Fruit fly (Drosophila melanogaster) whole organism, embryonic: ENCODE measurements around the gene CG13086.

Source experiments
- ATbp ChIP-seq: fragments of 200-800 bp; sonication (Bioruptor generic); optimal IDR thresholded peaks from 2 replicates; lab custom pipeline; 2017; ENCODE audit warnings: missing biosample characterization, mild to moderate bottlenecking, missing genetic modification characterization, missing genetic modification reagents
- CG12942 ChIP-seq: fragments of 200-800 bp; sonication (Bioruptor generic); optimal IDR thresholded peaks from 3 replicates; lab custom pipeline; 2016; ENCODE audit warnings: missing biosample characterization, missing genetic modification characterization
- CG13424 ChIP-seq: fragments of 200-800 bp; sonication (Bioruptor generic); optimal IDR thresholded peaks from 2 replicates; lab custom pipeline; 2019; ENCODE audit warnings: missing biosample characterization, mild to moderate bottlenecking, missing genetic modification characterization, moderate library complexity
- CG1603 ChIP-seq: fragments of 200-800 bp; sonication (Bioruptor generic); optimal IDR thresholded peaks from 2 replicates; lab custom pipeline; 2019; ENCODE audit warnings: missing biosample characterization, mild to moderate bottlenecking, missing genetic modification characterization, moderate library complexity
- CG16863 ChIP-seq: fragments of 200-800 bp; sonication (Bioruptor generic); optimal IDR thresholded peaks from 3 replicates; lab custom pipeline; 2016; ENCODE audit warnings: missing biosample characterization, missing genetic modification characterization
- CG17802 ChIP-seq: fragments of 200-800 bp; sonication (Bioruptor generic); optimal IDR thresholded peaks from 2 replicates; lab custom pipeline; 2018; ENCODE audit warnings: missing biosample characterization, mild to moderate bottlenecking, missing genetic modification characterization, moderate library complexity
- CG1832 ChIP-seq: fragments of 200-800 bp; sonication (Bioruptor generic); optimal IDR thresholded peaks from 2 replicates; lab custom pipeline; 2017; ENCODE audit warnings: missing biosample characterization, mild to moderate bottlenecking, missing genetic modification characterization, inconsistent platforms
- CG2116 ChIP-seq: fragments of 200-800 bp; sonication (Bioruptor generic); optimal IDR thresholded peaks from 3 replicates; lab custom pipeline; 2018; ENCODE audit warnings: missing biosample characterization, mild to moderate bottlenecking, missing genetic modification characterization
- CG2712 ChIP-seq: fragments of 200-800 bp; optimal IDR thresholded peaks from 3 replicates; lab custom pipeline; 2019; ENCODE audit warnings: missing biosample characterization, mild to moderate bottlenecking, missing genetic modification characterization, moderate library complexity
- CG3065 ChIP-seq: fragments of 200-800 bp; sonication (Bioruptor generic); optimal IDR thresholded peaks from 2 replicates; lab custom pipeline; 2016; ENCODE audit warnings: missing biosample characterization, missing genetic modification characterization
- CG31388 ChIP-seq: fragments of 200-800 bp; sonication (Bioruptor generic); optimal IDR thresholded peaks from 2 replicates; lab custom pipeline; 2016; ENCODE audit warnings: missing biosample characterization, missing genetic modification characterization
- CG3281 ChIP-seq: fragments of 200-800 bp; sonication (Bioruptor generic); optimal IDR thresholded peaks from 3 replicates; lab custom pipeline; 2017; ENCODE audit warnings: missing biosample characterization, mild to moderate bottlenecking, missing genetic modification characterization
- CG3407 ChIP-seq: fragments of 200-800 bp; sonication (Bioruptor generic); optimal IDR thresholded peaks from 2 replicates; lab custom pipeline; 2018; ENCODE audit warnings: missing biosample characterization, mild to moderate bottlenecking, missing genetic modification characterization
- CG34224 ChIP-seq: fragments of 200-800 bp; sonication (Bioruptor generic); IDR thresholded peaks from 3 replicates; pipeline ENCODE4 v1.3.6; 2022; ENCODE audit warnings: missing biosample characterization, missing genetic modification characterization; ENCODE audit not compliant: partially characterized antibody
- CG3847 ChIP-seq: fragments of 200-800 bp; sonication (Bioruptor generic); IDR thresholded peaks from 2 replicates; pipeline ENCODE4 v1.3.6; 2022; ENCODE audit warnings: missing biosample characterization, missing genetic modification characterization
- CG4282 ChIP-seq: fragments of 200-800 bp; sonication (Bioruptor generic); optimal IDR thresholded peaks from 2 replicates; lab custom pipeline; 2016; ENCODE audit warnings: missing biosample characterization, missing genetic modification characterization
- CG4707 ChIP-seq: fragments of 200-800 bp; sonication (Bioruptor generic); optimal IDR thresholded peaks from 2 replicates; lab custom pipeline; 2018; ENCODE audit warnings: missing biosample characterization, mild to moderate bottlenecking, missing genetic modification characterization, moderate library complexity
- CG4730 ChIP-seq: fragments of 200-800 bp; sonication (Bioruptor generic); IDR thresholded peaks from 2 replicates; pipeline ENCODE4 v1.3.6; 2022; ENCODE audit warnings: missing biosample characterization, missing genetic modification characterization
- CG6813 ChIP-seq: fragments of 200-800 bp; sonication (Bioruptor generic); optimal IDR thresholded peaks from 2 replicates; lab custom pipeline; 2017; ENCODE audit warnings: missing biosample characterization, missing genetic modification characterization, mild to moderate bottlenecking, moderate library complexity, missing genetic modification reagents
- CG6854 ChIP-seq: fragments of 200-800 bp; sonication (Bioruptor generic); optimal IDR thresholded peaks from 3 replicates; lab custom pipeline; 2017; ENCODE audit warnings: missing biosample characterization, mild to moderate bottlenecking, missing genetic modification characterization
- CG7745 ChIP-seq: fragments of 200-800 bp; sonication (Bioruptor generic); optimal IDR thresholded peaks from 2 replicates; lab custom pipeline; 2018; ENCODE audit warnings: missing biosample characterization, mild to moderate bottlenecking, missing genetic modification characterization, moderate library complexity
- CG7963 ChIP-seq: fragments of 200-800 bp; sonication (Bioruptor generic); IDR thresholded peaks from 3 replicates; pipeline ENCODE4 v1.3.6; 2022; ENCODE audit warnings: missing biosample characterization, missing genetic modification characterization; ENCODE audit not compliant: partially characterized antibody
- CG7987 ChIP-seq: fragments of 200-800 bp; sonication (Bioruptor generic); optimal IDR thresholded peaks from 2 replicates; lab custom pipeline; 2018; ENCODE audit warnings: missing biosample characterization, mild to moderate bottlenecking, missing genetic modification characterization, moderate library complexity
- CG8089 ChIP-seq: fragments of 200-800 bp; sonication (Bioruptor generic); optimal IDR thresholded peaks from 3 replicates; lab custom pipeline; 2016; ENCODE audit warnings: missing biosample characterization, missing genetic modification characterization
- CG9215 ChIP-seq: fragments of 200-800 bp; sonication (Bioruptor generic); IDR thresholded peaks from 2 replicates; pipeline ENCODE4 v1.3.6; 2022; ENCODE audit warnings: missing biosample characterization, missing genetic modification characterization
- CG9797 ChIP-seq: fragments of 200-800 bp; sonication (Bioruptor generic); optimal IDR thresholded peaks from 3 replicates; lab custom pipeline; 2018; ENCODE audit warnings: missing biosample characterization, mild to moderate bottlenecking, missing genetic modification characterization
- CTCF ChIP-seq: fragments of 200-800 bp; sonication (Bioruptor generic); optimal IDR thresholded peaks from 2 replicates; lab custom pipeline; 2017; ENCODE audit warnings: missing biosample characterization, mild to moderate bottlenecking, missing genetic modification characterization, moderate library complexity
- D19B ChIP-seq: fragments of 200-800 bp; sonication (Bioruptor generic); optimal IDR thresholded peaks from 2 replicates; lab custom pipeline; 2017; ENCODE audit warnings: missing biosample characterization, mild to moderate bottlenecking, missing genetic modification characterization
- Dp ChIP-seq: fragments of 200-800 bp; sonication (Bioruptor generic); optimal IDR thresholded peaks from 2 replicates; lab custom pipeline; 2018; ENCODE audit warnings: missing biosample characterization, mild to moderate bottlenecking, missing genetic modification characterization, moderate library complexity
- Fer3 ChIP-seq: fragments of 200-800 bp; sonication (Bioruptor generic); optimal IDR thresholded peaks from 2 replicates; lab custom pipeline; 2018; ENCODE audit warnings: missing biosample characterization, mild to moderate bottlenecking, missing genetic modification characterization, moderate library complexity
- GATAe ChIP-seq: fragments of 200-800 bp; sonication (Bioruptor generic); conservative IDR thresholded peaks from 2 replicates; pipeline ENCODE4 v1.3.6; 2022; ENCODE audit warnings: missing biosample characterization, missing genetic modification characterization
- HLH4C ChIP-seq: fragments of 200-800 bp; sonication (Bioruptor generic); IDR thresholded peaks from 3 replicates; pipeline ENCODE4 v1.3.6; 2022; ENCODE audit warnings: missing biosample characterization, missing genetic modification characterization; ENCODE audit not compliant: partially characterized antibody
- Hr51 ChIP-seq, 2 experiments: fragments of 200-800 bp; sonication (Bioruptor generic); optimal IDR thresholded peaks; 2 replicates in 1 of 2; 3 replicates in 1 of 2; lab custom pipeline; 2016 to 2018; ENCODE audit warnings: missing biosample characterization in 2 of 2, missing genetic modification characterization in 2 of 2, mild to moderate bottlenecking in 1 of 2, moderate library complexity in 1 of 2
- Kr ChIP-seq: fragments of 200-800 bp; sonication (Bioruptor generic); optimal IDR thresholded peaks from 2 replicates; lab custom pipeline; 2017; ENCODE audit warnings: missing biosample characterization, mild to moderate bottlenecking, missing genetic modification characterization
- MTF-1 ChIP-seq: fragments of 200-800 bp; sonication (Bioruptor generic); optimal IDR thresholded peaks from 2 replicates; lab custom pipeline; 2018; ENCODE audit warnings: missing biosample characterization, mild to moderate bottlenecking, missing genetic modification characterization, borderline replicate concordance
- NK7.1 ChIP-seq: fragments of 200-800 bp; sonication (Bioruptor generic); optimal IDR thresholded peaks from 3 replicates; lab custom pipeline; 2016; ENCODE audit warnings: missing biosample characterization, missing genetic modification characterization
- Rfx ChIP-seq: fragments of 200-800 bp; sonication (Bioruptor generic); IDR thresholded peaks from 2 replicates; pipeline ENCODE4 v1.3.6; 2022; ENCODE audit warnings: missing biosample characterization, missing genetic modification characterization
- Trl ChIP-seq, 3 experiments: fragments of >200 bp in 2 of 3; fragments of 200-800 bp in 1 of 3; sonication (Bioruptor generic) in 1 of 3; optimal IDR thresholded peaks; 2 replicates in 1 of 3; 3 replicates in 2 of 3; lab custom pipeline; 2016 to 2017; ENCODE audit warnings: missing biosample characterization in 1 of 3, missing genetic modification characterization in 1 of 3
- ab ChIP-seq: fragments of 200-800 bp; sonication (Bioruptor generic); optimal IDR thresholded peaks from 2 replicates; lab custom pipeline; 2016; ENCODE audit warnings: missing biosample characterization, missing genetic modification characterization
- ac ChIP-seq: fragments of 200-800 bp; sonication (Bioruptor generic); optimal IDR thresholded peaks from 3 replicates; lab custom pipeline; 2017; ENCODE audit warnings: missing biosample characterization, mild to moderate bottlenecking, missing genetic modification characterization
- bab2 ChIP-seq: fragments of 200-800 bp; sonication (Bioruptor generic); optimal IDR thresholded peaks from 2 replicates; lab custom pipeline; 2016; ENCODE audit warnings: missing biosample characterization, missing genetic modification characterization
- bsh ChIP-seq, 2 experiments: fragments of 200-800 bp; sonication (Bioruptor generic); optimal IDR thresholded peaks; 2 replicates each; lab custom pipeline; 2017 to 2018; ENCODE audit warnings: mild to moderate bottlenecking in 2 of 2, missing biosample characterization in 2 of 2, missing genetic modification characterization in 2 of 2, moderate library complexity in 1 of 2
- gcm ChIP-seq: fragments of 200-800 bp; sonication (Bioruptor generic); optimal IDR thresholded peaks from 2 replicates; lab custom pipeline; 2019; ENCODE audit warnings: missing biosample characterization, mild to moderate bottlenecking, missing genetic modification characterization, moderate library complexity
- gem ChIP-seq: fragments of 200-800 bp; sonication (Bioruptor generic); optimal IDR thresholded peaks from 2 replicates; lab custom pipeline; 2019; ENCODE audit warnings: missing biosample characterization, mild to moderate bottlenecking, missing genetic modification characterization, moderate library complexity
- gsb-n ChIP-seq: fragments of 200-800 bp; sonication (Bioruptor generic); optimal IDR thresholded peaks from 3 replicates; lab custom pipeline; 2018; ENCODE audit warnings: missing biosample characterization, mild to moderate bottlenecking, missing genetic modification characterization
- hkb ChIP-seq, 2 experiments: fragments of 200-800 bp in 1 of 2; fragments of >200 bp in 1 of 2; sonication (Bioruptor generic) in 1 of 2; IDR thresholded peaks in 1 of 2; optimal IDR thresholded peaks in 1 of 2; 2 replicates each; pipeline versions ENCODE4 v1.3.6 to Lab custom; 2017 to 2022; ENCODE audit warnings: missing biosample characterization in 1 of 2, missing genetic modification characterization in 1 of 2
- lbe ChIP-seq: fragments of 200-800 bp; sonication (Bioruptor generic); optimal IDR thresholded peaks from 2 replicates; lab custom pipeline; 2016; ENCODE audit warnings: missing biosample characterization, mild to moderate bottlenecking, missing genetic modification characterization
- mam ChIP-seq: fragments of 200-800 bp; sonication (Bioruptor generic); optimal IDR thresholded peaks from 3 replicates; lab custom pipeline; 2016; ENCODE audit warnings: missing biosample characterization, missing genetic modification characterization

Gene CG13086

DNA sequence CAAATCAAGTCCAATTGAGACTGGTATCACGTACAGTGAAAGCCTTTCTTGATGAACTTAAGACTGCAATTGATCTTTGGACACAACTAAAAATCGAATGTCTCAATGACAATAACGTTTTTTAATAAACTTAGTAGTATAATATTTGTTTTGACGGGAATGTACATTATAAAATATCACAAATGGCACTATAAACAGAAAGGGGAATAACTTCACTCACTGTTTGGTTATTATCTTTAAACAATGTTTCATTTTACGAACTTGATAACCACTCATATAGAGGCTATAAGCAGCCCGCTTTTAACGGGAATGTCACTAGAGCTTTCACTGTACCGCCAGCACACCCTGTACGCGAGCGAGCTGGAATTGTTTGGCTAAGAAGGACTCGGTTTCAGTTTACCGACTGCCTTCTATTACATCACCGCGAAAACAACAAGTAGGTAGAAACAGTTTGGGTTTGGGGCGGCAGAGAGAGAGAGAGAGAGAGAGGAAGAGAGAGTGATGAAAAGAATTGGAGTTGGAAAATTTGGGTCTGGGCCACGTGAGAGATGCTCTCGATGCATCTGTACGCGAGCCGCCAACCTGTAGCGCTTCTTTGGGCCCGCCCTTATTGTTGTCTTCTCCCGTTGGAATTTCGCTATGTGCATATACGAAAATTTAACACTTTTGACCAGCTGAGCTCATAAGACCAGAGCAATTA lies 33.6 kb downstream of the CG13086 start (continued):
- no peak for TF ChIP-seq Fer3
- no peak for TF ChIP-seq CG7987 (GFP tag; lab: Kevin White, UChicago)
- no peak for TF ChIP-seq gcm (GFP tag; lab: Kevin White, UChicago)
- no peak for TF ChIP-seq CG7745 (tag; lab: Kevin White, UChicago)
- no peak for TF ChIP-seq Dp (GFP tag; lab: Kevin White, UChicago)
- TF ChIP-seq CG4282 (GFP tag; lab: Kevin White, UChicago) = no peak
- no peak for TF ChIP-seq CG1832 (GFP tag; lab: Kevin White, UChicago)
- TF ChIP-seq gsb-n (tag; lab: Kevin White, UChicago) = no peak
- TF ChIP-seq CG2712 (tag; lab: Kevin White, UChicago) = no peak
- TF ChIP-seq HLH4C (GFP tag; lab: Robert Waterston, UW) = no peak
- no peak for TF ChIP-seq CG3847 (GFP tag; lab: Robert Waterston, UW)
- TF ChIP-seq Trl (optimal IDR thresholded peaks at IDR 0.05; lab: Kevin White, UChicago) = peak; percentile 78 to 81
- TF ChIP-seq Trl (GFP tag; optimal IDR thresholded peaks at IDR 0.05; lab: Kevin White, UChicago) = no peak
- peak; percentile 39 for TF ChIP-seq CG3281
- TF ChIP-seq Rfx = no peak
- TF ChIP-seq Kr (GFP tag; lab: Kevin White, UChicago) = no peak
- TF ChIP-seq CG16863 (GFP tag; lab: Kevin White, UChicago) = no peak
- TF ChIP-seq NK7.1 = no peak
- peak; percentile 3 for TF ChIP-seq D19B (GFP tag; lab: Kevin White, UChicago)
- TF ChIP-seq CG1603 (tag; lab: Kevin White, UChicago) = peak; percentile 13
- peak; percentile 53 for TF ChIP-seq gem (tag; lab: Kevin White, UChicago)
- no peak for TF ChIP-seq CG17802
- no peak for TF ChIP-seq CG3407 (GFP tag; lab: Kevin White, UChicago)
- no peak for TF ChIP-seq CG9215
- TF ChIP-seq CG4707 = no peak
- no peak for TF ChIP-seq CG12942
- TF ChIP-seq ab = no peak
- TF ChIP-seq CG3065 (GFP tag; lab: Kevin White, UChicago) = no peak
- no peak for TF ChIP-seq CG7963 (GFP tag; lab: Robert Waterston, UW)
- TF ChIP-seq CG4730 (GFP tag; lab: Robert Waterston, UW) = no peak
- peak; percentile 46 for TF ChIP-seq mam (GFP tag; lab: Kevin White, UChicago)
- TF ChIP-seq GATAe (GFP tag; lab: Robert Waterston, UW) = no peak
- no peak for TF ChIP-seq CG2116 (GFP tag; lab: Kevin White, UChicago)
- no peak for TF ChIP-seq CG8089
- peak in 1 of 2 experiments; percentile 22 for TF ChIP-seq bsh (GFP tag; optimal IDR thresholded peaks at IDR 0.05; lab: Kevin White, UChicago)
- TF ChIP-seq CG9797 (GFP tag; lab: Kevin White, UChicago) = no peak
- TF ChIP-seq ATbp (GFP tag; lab: Kevin White, UChicago) = peak; percentile 20
- no peak for TF ChIP-seq hkb (optimal IDR thresholded peaks at IDR 0.05; lab: Kevin White, UChicago)
- TF ChIP-seq hkb (GFP tag; IDR thresholded peaks at IDR 0.05; lab: Robert Waterston, UW) = no peak
- no peak for TF ChIP-seq CTCF (GFP tag; lab: Kevin White, UChicago)
- no peak for TF ChIP-seq CG6854 (GFP tag; lab: Kevin White, UChicago)
- TF ChIP-seq MTF-1 (GFP tag; lab: Kevin White, UChicago) = no peak
- TF ChIP-seq lbe (GFP tag; lab: Kevin White, UChicago) = no peak
- no peak for TF ChIP-seq CG6813
- no peak for TF ChIP-seq bab2 (GFP tag; lab: Kevin White, UChicago)
- TF ChIP-seq CG34224 (GFP tag; lab: Robert Waterston, UW) = 0 out of 3 replicates have a peak, but pooled peaks have one; percentile 10
- peak; percentile 40 for TF ChIP-seq CG13424
- TF ChIP-seq CG31388 (GFP tag; lab: Kevin White, UChicago) = no peak
- TF ChIP-seq Hr51 (GFP tag; optimal IDR thresholded peaks at IDR 0.05; lab: Kevin White, UChicago) = peak in 1 of 2 experiments; percentile 33
- no peak for TF ChIP-seq ac (GFP tag; lab: Kevin White, UChicago)
